Fruit fly (Drosophila melanogaster): Measurements from ENCODE around the gene hng3.
A peak's percentile ranks its signal among the peaks of the same experiment; 100 is the strongest.

hng3 gene

DNA sequence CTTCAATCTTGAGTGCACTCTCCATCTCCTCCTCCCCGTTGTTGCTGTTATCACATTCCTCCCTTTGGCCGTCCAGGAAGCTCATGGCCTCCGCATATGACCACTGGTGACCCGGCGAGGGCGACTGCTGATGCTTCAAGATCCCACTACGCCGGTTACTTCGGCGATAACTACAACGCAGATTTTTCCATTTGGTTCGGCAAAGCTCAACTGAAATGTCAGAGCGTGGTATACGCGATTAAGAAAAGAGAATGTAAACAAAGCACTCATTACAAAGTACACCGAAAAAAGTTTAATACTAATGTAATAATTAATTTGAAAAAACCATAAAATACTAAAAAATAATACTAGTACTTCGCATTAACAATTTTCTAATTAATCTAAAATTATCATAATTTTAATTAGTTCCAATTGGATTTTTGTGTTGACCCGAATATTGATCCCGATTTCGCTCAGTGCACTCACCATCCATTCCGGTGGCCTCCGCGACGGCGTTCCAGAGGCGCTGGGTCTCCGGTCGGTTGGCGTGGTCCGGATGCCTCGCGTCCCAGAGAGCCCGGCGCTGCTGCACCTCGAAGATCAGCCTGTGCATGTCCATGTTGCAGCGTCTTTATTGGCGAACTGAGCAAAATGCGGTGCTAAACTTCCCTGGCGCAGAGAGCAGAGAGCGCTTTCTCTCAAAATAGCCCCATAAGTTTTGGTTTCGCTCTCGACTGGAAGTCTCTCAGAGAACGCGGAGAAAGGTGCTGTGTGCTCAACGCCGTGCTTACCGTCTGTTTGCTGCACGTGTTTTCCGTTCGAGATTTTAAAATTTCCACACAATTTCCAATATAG is 16.5 kb downstream of the hng3 start (continued):
- TF ChIP-seq Camta (GFP tag; optimal IDR thresholded peaks at IDR 0.05) (peak; percentile 60), Atf6 (GFP tag; IDR thresholded peaks at IDR 0.05) (peak; percentile 91), CG2129 (GFP tag; IDR thresholded peaks at IDR 0.05; ENCODE audit: partially characterized antibody) (no peak), Xbp1 (GFP tag; optimal IDR thresholded peaks at IDR 0.05) (peak; percentile 91), Chrac-16 (GFP tag; optimal IDR thresholded peaks at IDR 0.05) (peak; percentile 88), CG17328 (GFP tag; IDR thresholded peaks at IDR 0.05) (peak; percentile 95), CG8765 (GFP tag; IDR thresholded peaks at IDR 0.05) (peak; percentile 76), mirr (GFP tag; optimal IDR thresholded peaks at IDR 0.05) (no peak), Spps (tag; optimal IDR thresholded peaks at IDR 0.05) (peak; percentile 90), CG18476 (GFP tag; optimal IDR thresholded peaks at IDR 0.05) (peak; percentile 78), Hey (tag; optimal IDR thresholded peaks at IDR 0.05) (peak; percentile 19), fd102C (GFP tag; optimal IDR thresholded peaks at IDR 0.05) (no peak), zen2 (GFP tag; IDR thresholded peaks at IDR 0.05; ENCODE audit: partially characterized antibody) (no peak), CG10431 (GFP tag; optimal IDR thresholded peaks at IDR 0.05) (peak; percentile 84), CG5180 (GFP tag; optimal IDR thresholded peaks at IDR 0.05) (peak; percentile 77), tx (GFP tag; optimal IDR thresholded peaks at IDR 0.05) (peak; percentile 1), CG17802 (tag; optimal IDR thresholded peaks at IDR 0.05) (peak; percentile 61), pho (GFP tag; optimal IDR thresholded peaks at IDR 0.05) (no peak), jigr1 (GFP tag; IDR thresholded peaks at IDR 0.05) (peak; percentile 70; the same call in 2 of the 3 replicates), CG7745 (tag; optimal IDR thresholded peaks at IDR 0.05) (peak; percentile 24), CG10147 (GFP tag; optimal IDR thresholded peaks at IDR 0.05) (peak; percentile 91), CG2120 (GFP tag; optimal IDR thresholded peaks at IDR 0.05) (peak; percentile 78), Dll (GFP tag; IDR thresholded peaks at IDR 0.05; ENCODE audit: partially characterized antibody) (0 out of 4 replicates have a peak, but pooled peaks have one; percentile 37), Mrtf (GFP tag; IDR thresholded peaks at IDR 0.05) (peak; percentile 85), grn (GFP tag; optimal IDR thresholded peaks at IDR 0.05) (peak; percentile 2), CG10321 (GFP tag; IDR thresholded peaks at IDR 0.05) (peak; percentile 74; the same call in 1 of the 2 replicates), CG30020 (tag; optimal IDR thresholded peaks at IDR 0.05) (peak; percentile 75), CG33213 (GFP tag; optimal IDR thresholded peaks at IDR 0.05) (peak; percentile 32), Sry-β (GFP tag; optimal IDR thresholded peaks at IDR 0.05) (peak; percentile 48), ftz-f1 (GFP tag; optimal IDR thresholded peaks at IDR 0.05) (peak; percentile 28), unpg (GFP tag; optimal IDR thresholded peaks at IDR 0.05) (peak; percentile 94), slbo (GFP tag; IDR thresholded peaks at IDR 0.05) (peak; percentile 92), CG3726 (GFP tag; IDR thresholded peaks at IDR 0.05) (peak; percentile 88), Six4 (GFP tag; optimal IDR thresholded peaks at IDR 0.05) (peak; percentile 95), CG4730 (GFP tag; IDR thresholded peaks at IDR 0.05) (peak; percentile 84), dan (GFP tag; IDR thresholded peaks at IDR 0.05) (peak; percentile 58), CG3065 (GFP tag; optimal IDR thresholded peaks at IDR 0.05) (peak; percentile 85), hb (GFP tag; IDR thresholded peaks at IDR 0.05; ENCODE audit: partially characterized antibody) (no peak), CG15601 (tag; optimal IDR thresholded peaks at IDR 0.05) (peak; percentile 94), tll (GFP tag; optimal IDR thresholded peaks at IDR 0.05) (peak in 1 of 2 experiments; percentile 27), stwl (tag; optimal IDR thresholded peaks at IDR 0.05) (peak; percentile 17), sens (GFP tag) (peak; percentile 96), Taf1 (GFP tag; IDR thresholded peaks at IDR 0.05) (peak; percentile 73), CG6854 (GFP tag; optimal IDR thresholded peaks at IDR 0.05) (peak; percentile 81), CG4360 (GFP tag; IDR thresholded peaks at IDR 0.05) (peak; percentile 42; the same call in 1 of the 2 replicates), Ets97D (GFP tag; optimal IDR thresholded peaks at IDR 0.05) (peak; percentile 1), CG3281 (GFP tag; optimal IDR thresholded peaks at IDR 0.05) (peak; percentile 88), CG14710 (tag; optimal IDR thresholded peaks at IDR 0.05) (peak; percentile 95)

All from whole organism, embryonic.